Fruit fly (Drosophila melanogaster) whole organism, embryonic: ENCODE measurements around the gene CycC.

ENCODE experiments used
- Aef1 ChIP-seq: fragments of 200-800 bp; sonication (Bioruptor generic); IDR thresholded peaks from 3 replicates; pipeline ENCODE4 v1.3.6; 2022; ENCODE audit warnings: missing biosample characterization, missing genetic modification characterization
- Antp ChIP-seq: fragments of 200-800 bp; sonication (Bioruptor generic); optimal IDR thresholded peaks from 3 replicates; lab custom pipeline; 2016; ENCODE audit warnings: missing biosample characterization, missing genetic modification characterization
- BEAF-32 ChIP-seq: fragments of 200-800 bp; sonication (Bioruptor generic); optimal IDR thresholded peaks from 3 replicates; lab custom pipeline; 2017; ENCODE audit warnings: missing biosample characterization, missing genetic modification characterization, mild to moderate bottlenecking, moderate library complexity, missing genetic modification reagents
- Bgb ChIP-seq: fragments of 200-800 bp; sonication (Bioruptor generic); IDR thresholded peaks from 2 replicates; pipeline ENCODE4 v1.3.6; 2022; ENCODE audit warnings: missing biosample characterization, missing genetic modification characterization; ENCODE audit not compliant: partially characterized antibody
- CG10209 ChIP-seq: fragments of 200-800 bp; sonication (Bioruptor generic); optimal IDR thresholded peaks from 3 replicates; lab custom pipeline; 2017; ENCODE audit warnings: missing biosample characterization, mild to moderate bottlenecking, missing genetic modification characterization, missing genetic modification reagents
- CG14710 ChIP-seq: fragments of 200-800 bp; sonication (Bioruptor generic); optimal IDR thresholded peaks from 3 replicates; lab custom pipeline; 2019; ENCODE audit warnings: missing biosample characterization, mild to moderate bottlenecking, missing genetic modification characterization, moderate library complexity
- CG14965 ChIP-seq: fragments of 200-800 bp; sonication (Bioruptor generic); optimal IDR thresholded peaks from 2 replicates; lab custom pipeline; 2016; ENCODE audit warnings: missing biosample characterization, missing genetic modification characterization, borderline replicate concordance
- CG15601 ChIP-seq: fragments of 200-800 bp; sonication (Bioruptor generic); optimal IDR thresholded peaks from 3 replicates; lab custom pipeline; 2019; ENCODE audit warnings: missing biosample characterization, mild to moderate bottlenecking, missing genetic modification characterization, moderate library complexity
- CG16779 ChIP-seq: fragments of 200-800 bp; sonication (Bioruptor generic); IDR thresholded peaks from 2 replicates; pipeline ENCODE4 v1.3.6; 2022; ENCODE audit warnings: missing biosample characterization, missing genetic modification characterization
- CG16815 ChIP-seq: fragments of 200-800 bp; sonication (Bioruptor generic); optimal IDR thresholded peaks from 3 replicates; lab custom pipeline; 2017; ENCODE audit warnings: missing biosample characterization, mild to moderate bottlenecking, missing genetic modification characterization
- CG16863 ChIP-seq: fragments of 200-800 bp; sonication (Bioruptor generic); optimal IDR thresholded peaks from 3 replicates; lab custom pipeline; 2016; ENCODE audit warnings: missing biosample characterization, missing genetic modification characterization
- CG17361 ChIP-seq: fragments of 200-800 bp; sonication (Bioruptor generic); IDR thresholded peaks from 3 replicates; pipeline ENCODE4 v1.3.6; 2022; ENCODE audit warnings: missing biosample characterization, missing genetic modification characterization
- CG2199 ChIP-seq: fragments of 200-800 bp; sonication (Bioruptor generic); IDR thresholded peaks from 3 replicates; pipeline ENCODE4 v1.3.6; 2022; ENCODE audit warnings: missing biosample characterization, missing genetic modification characterization
- CG30403 ChIP-seq: fragments of 200-800 bp; sonication (Bioruptor generic); optimal IDR thresholded peaks from 3 replicates; lab custom pipeline; 2016; ENCODE audit warnings: missing biosample characterization, missing genetic modification characterization
- CG32772 ChIP-seq: fragments of 200-800 bp; sonication (Bioruptor generic); IDR thresholded peaks from 2 replicates; pipeline ENCODE4 v1.3.6; 2022; ENCODE audit warnings: missing biosample characterization, missing genetic modification characterization
- CG3281 ChIP-seq: fragments of 200-800 bp; sonication (Bioruptor generic); optimal IDR thresholded peaks from 3 replicates; lab custom pipeline; 2017; ENCODE audit warnings: missing biosample characterization, mild to moderate bottlenecking, missing genetic modification characterization
- CG33557 ChIP-seq: fragments of 200-800 bp; sonication (Bioruptor generic); optimal IDR thresholded peaks from 2 replicates; lab custom pipeline; 2019; ENCODE audit warnings: missing biosample characterization, mild to moderate bottlenecking, missing genetic modification characterization, moderate library complexity
- CG3838 ChIP-seq: fragments of 200-800 bp; sonication (Bioruptor generic); optimal IDR thresholded peaks from 3 replicates; lab custom pipeline; 2016; ENCODE audit warnings: missing biosample characterization, missing genetic modification characterization
- CG6272 ChIP-seq: fragments of 200-800 bp; sonication (Bioruptor generic); IDR thresholded peaks from 2 replicates; pipeline ENCODE4 v1.3.6; 2022; ENCODE audit warnings: missing biosample characterization, missing genetic modification characterization
- CG7372 ChIP-seq: fragments of 200-800 bp; sonication (Bioruptor generic); IDR thresholded peaks from 2 replicates; pipeline ENCODE4 v1.3.6; 2022; ENCODE audit warnings: missing biosample characterization, missing genetic modification characterization
- CG8089 ChIP-seq: fragments of 200-800 bp; sonication (Bioruptor generic); optimal IDR thresholded peaks from 3 replicates; lab custom pipeline; 2016; ENCODE audit warnings: missing biosample characterization, missing genetic modification characterization
- CG8388 ChIP-seq: fragments of 200-800 bp; sonication (Bioruptor generic); optimal IDR thresholded peaks from 2 replicates; lab custom pipeline; 2019; ENCODE audit warnings: missing biosample characterization, mild to moderate bottlenecking, missing genetic modification characterization, moderate library complexity
- CG9727 ChIP-seq: fragments of 200-800 bp; sonication (Bioruptor generic); optimal IDR thresholded peaks from 3 replicates; lab custom pipeline; 2017; ENCODE audit warnings: missing biosample characterization, mild to moderate bottlenecking, missing genetic modification characterization
- CHES-1-like ChIP-seq: fragments of 200-800 bp; sonication (Bioruptor generic); optimal IDR thresholded peaks from 2 replicates; lab custom pipeline; 2016; ENCODE audit warnings: missing biosample characterization, missing genetic modification characterization
- Dll ChIP-seq: fragments of 200-800 bp; sonication (Bioruptor generic); IDR thresholded peaks from 4 replicates; pipeline ENCODE4 v1.3.6; 2022; ENCODE audit warnings: missing biosample characterization, missing genetic modification characterization; ENCODE audit not compliant: partially characterized antibody
- ERR ChIP-seq: fragments of 200-800 bp; sonication (Bioruptor generic); optimal IDR thresholded peaks from 2 replicates; lab custom pipeline; 2016; ENCODE audit warnings: missing biosample characterization, missing genetic modification characterization
- Gsc ChIP-seq: fragments of 200-800 bp; sonication (Bioruptor generic); IDR thresholded peaks from 2 replicates; pipeline ENCODE4 v1.3.6; 2022; ENCODE audit warnings: missing biosample characterization, missing genetic modification characterization
- MTF-1 ChIP-seq: fragments of 200-800 bp; sonication (Bioruptor generic); optimal IDR thresholded peaks from 2 replicates; lab custom pipeline; 2018; ENCODE audit warnings: missing biosample characterization, mild to moderate bottlenecking, missing genetic modification characterization, borderline replicate concordance
- Oli ChIP-seq: fragments of 200-800 bp; sonication (Bioruptor generic); optimal IDR thresholded peaks from 2 replicates; lab custom pipeline; 2018; ENCODE audit warnings: missing biosample characterization, mild to moderate bottlenecking, missing genetic modification characterization, moderate library complexity
- Poxn ChIP-seq: fragments of 200-800 bp; sonication (Bioruptor generic); IDR thresholded peaks from 2 replicates; pipeline ENCODE4 v1.3.6; 2022; ENCODE audit warnings: missing biosample characterization, missing genetic modification characterization
- Ssrp ChIP-seq: fragments of 200-800 bp; sonication (Bioruptor generic); optimal IDR thresholded peaks from 2 replicates; lab custom pipeline; 2018; ENCODE audit warnings: missing biosample characterization, mild to moderate bottlenecking, missing genetic modification characterization, moderate library complexity
- ash1 ChIP-seq: fragments of 200-800 bp; sonication (Bioruptor generic); optimal IDR thresholded peaks from 2 replicates; lab custom pipeline; 2018; ENCODE audit warnings: missing biosample characterization, mild to moderate bottlenecking, missing genetic modification characterization
- bigmax ChIP-seq: fragments of 200-800 bp; sonication (Bioruptor generic); optimal IDR thresholded peaks from 2 replicates; lab custom pipeline; 2018; ENCODE audit warnings: missing biosample characterization, mild to moderate bottlenecking, missing genetic modification characterization
- chinmo ChIP-seq: fragments of 200-800 bp; sonication (Bioruptor generic); IDR thresholded peaks from 4 replicates; pipeline ENCODE4 v1.3.6; 2022; ENCODE audit warnings: missing biosample characterization, missing genetic modification characterization; ENCODE audit not compliant: partially characterized antibody
- croc ChIP-seq: fragments of 200-800 bp; sonication (Bioruptor generic); conservative IDR thresholded peaks from 3 replicates; pipeline ENCODE4 v1.3.6; 2022; ENCODE audit warnings: missing biosample characterization, missing genetic modification characterization
- cwo ChIP-seq: fragments of 200-800 bp; sonication (Bioruptor generic); optimal IDR thresholded peaks from 3 replicates; lab custom pipeline; 2017; ENCODE audit warnings: missing biosample characterization, missing genetic modification characterization, mild to moderate bottlenecking, moderate library complexity, missing genetic modification reagents
- eve ChIP-seq, 2 experiments: fragments of >200 bp; optimal IDR thresholded peaks; 2 replicates each; lab custom pipeline; 2017; ENCODE audit warnings: missing biosample characterization in 2 of 2, missing genetic modification characterization in 2 of 2
- fru ChIP-seq: fragments of >200 bp; optimal IDR thresholded peaks from 2 replicates; lab custom pipeline; 2017
- gfzf ChIP-seq: fragments of 200-800 bp; sonication (Bioruptor generic); optimal IDR thresholded peaks from 2 replicates; lab custom pipeline; 2016; ENCODE audit warnings: missing biosample characterization, mild to moderate bottlenecking, missing genetic modification characterization, moderate library complexity
- nom ChIP-seq: fragments of 200-800 bp; sonication (Bioruptor generic); optimal IDR thresholded peaks from 2 replicates; lab custom pipeline; 2017; ENCODE audit warnings: missing biosample characterization, missing genetic modification characterization, mild to moderate bottlenecking, moderate library complexity, missing genetic modification reagents
- ranshi ChIP-seq: fragments of 200-800 bp; sonication (Bioruptor generic); IDR thresholded peaks from 2 replicates; pipeline ENCODE4 v1.3.6; 2022; ENCODE audit warnings: missing biosample characterization, missing genetic modification characterization
- run ChIP-seq: fragments of 200-800 bp; sonication (Bioruptor generic); optimal IDR thresholded peaks from 3 replicates; lab custom pipeline; 2018; ENCODE audit warnings: missing biosample characterization, mild to moderate bottlenecking, missing genetic modification characterization
- stc ChIP-seq: fragments of 200-800 bp; sonication (Bioruptor generic); IDR thresholded peaks from 2 replicates; pipeline ENCODE4 v1.3.6; 2022; ENCODE audit warnings: missing biosample characterization, missing genetic modification characterization
- trem ChIP-seq: fragments of 200-800 bp; optimal IDR thresholded peaks from 3 replicates; lab custom pipeline; 2019; ENCODE audit warnings: missing biosample characterization, mild to moderate bottlenecking, missing genetic modification characterization, moderate library complexity
- ttk ChIP-seq: fragments of 200-800 bp; sonication (Bioruptor generic); IDR thresholded peaks from 2 replicates; pipeline ENCODE4 v2.1.2; 2022; ENCODE audit warnings: missing biosample characterization, missing genetic modification characterization
- wdn ChIP-seq: fragments of 200-800 bp; sonication (Bioruptor generic); IDR thresholded peaks from 2 replicates; pipeline ENCODE4 v1.3.6; 2022; ENCODE audit warnings: missing biosample characterization, missing genetic modification characterization
- zfh1 ChIP-seq: fragments of 200-800 bp; sonication (Bioruptor generic); IDR thresholded peaks from 3 replicates; pipeline ENCODE4 v1.3.6; 2022; ENCODE audit warnings: missing biosample characterization, missing genetic modification characterization
- zfh2 ChIP-seq: fragments of 200-800 bp; sonication (Bioruptor generic); optimal IDR thresholded peaks from 2 replicates; lab custom pipeline; 2016; ENCODE audit warnings: missing biosample characterization, missing genetic modification characterization

CycC gene

DNA sequence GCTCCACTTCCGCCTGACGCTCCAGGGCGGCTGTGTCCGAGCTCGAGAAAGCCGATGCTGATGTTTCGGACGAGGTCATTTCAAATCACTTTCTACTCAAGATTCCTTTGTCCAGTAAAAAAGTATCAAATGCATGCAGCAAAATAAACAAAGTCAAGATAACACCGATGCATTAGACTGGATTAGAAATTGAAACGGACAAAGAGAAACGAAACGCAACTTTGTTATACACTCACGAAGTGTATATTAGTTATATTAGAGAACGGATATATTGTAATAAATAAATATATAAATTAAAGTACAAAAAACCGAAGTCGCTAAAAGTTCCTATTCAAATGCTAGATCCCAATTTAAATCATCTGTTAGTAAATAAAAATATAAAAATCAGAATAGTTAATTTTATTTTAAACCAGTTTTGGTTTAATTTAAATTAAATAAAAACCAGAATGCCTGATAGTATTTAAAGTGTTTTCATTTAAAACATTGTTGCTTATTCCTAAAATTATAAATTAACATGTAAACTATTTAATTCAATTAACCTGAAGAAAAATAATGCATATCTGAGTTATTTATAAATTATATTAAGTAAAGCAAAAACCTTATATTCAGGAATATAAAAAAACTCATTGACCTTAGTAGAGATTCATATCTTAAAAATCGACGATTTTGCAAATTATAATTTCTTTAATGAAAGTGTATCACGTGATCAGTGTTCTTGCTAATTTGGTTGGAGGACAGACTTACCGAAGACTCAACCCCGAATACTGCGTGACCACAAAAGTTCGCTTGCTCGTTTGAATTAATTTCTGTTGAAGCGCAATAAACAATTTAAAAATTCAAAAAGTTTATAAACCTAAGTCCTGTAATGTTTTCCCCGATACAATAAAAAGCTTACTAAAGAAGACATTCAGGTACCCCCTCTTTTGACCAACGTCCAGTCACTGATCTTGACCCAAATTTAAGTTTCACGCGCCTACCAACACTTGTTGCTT is 4.1 kb upstream of the CycC start, which contains the start of gene Dph2 (continued):
- no peak for TF ChIP-seq CG3838 (GFP tag; lab: Kevin White, UChicago)
- TF ChIP-seq CG8388 (GFP tag; lab: Kevin White, UChicago) = peak; percentile 78
- peak; percentile 61 for TF ChIP-seq gfzf (GFP tag; lab: Kevin White, UChicago)
- no peak for TF ChIP-seq Poxn (GFP tag; lab: Robert Waterston, UW)
- TF ChIP-seq CG6272 (GFP tag; lab: Robert Waterston, UW) = no peak; the same call in 1 of the 2 replicates
- TF ChIP-seq cwo (GFP tag; lab: Kevin White, UChicago) = peak; percentile 59
- peak; percentile 55 for TF ChIP-seq run (tag; lab: Kevin White, UChicago)
- peak; percentile 27 for TF ChIP-seq CHES-1-like (GFP tag; lab: Kevin White, UChicago)
- TF ChIP-seq Antp = peak; percentile 35
- TF ChIP-seq CG16815 (GFP tag; lab: Kevin White, UChicago) = peak; percentile 18
- no peak for TF ChIP-seq CG16779 (GFP tag; lab: Robert Waterston, UW)
- peak; percentile 73 for TF ChIP-seq wdn (GFP tag; lab: Robert Waterston, UW)
- TF ChIP-seq CG9727 (GFP tag; lab: Kevin White, UChicago) = peak; percentile 64
- TF ChIP-seq CG17361 (GFP tag; lab: Robert Waterston, UW) = peak; percentile 93
- TF ChIP-seq Aef1 (GFP tag; lab: Robert Waterston, UW) = peak; percentile 83
- peak; percentile 48 for TF ChIP-seq CG10209 (GFP tag; lab: Kevin White, UChicago)
- no peak for TF ChIP-seq nom
- no peak for TF ChIP-seq CG8089 (GFP tag; lab: Kevin White, UChicago)
- TF ChIP-seq fru (lab: Kevin White, UChicago) = no peak
- peak; percentile 21 for TF ChIP-seq zfh2 (GFP tag; lab: Kevin White, UChicago)
- peak; percentile 79 for TF ChIP-seq Ssrp
- peak; percentile 51 for TF ChIP-seq CG3281
- TF ChIP-seq Bgb (GFP tag; lab: Robert Waterston, UW) = no peak
- peak; percentile 86 for TF ChIP-seq ranshi (GFP tag; lab: Robert Waterston, UW)
- peak; percentile 63 for TF ChIP-seq CG15601
- 0 out of 4 replicates have a peak, but pooled peaks have one; percentile 25 for TF ChIP-seq chinmo (GFP tag; lab: Robert Waterston, UW)
- TF ChIP-seq CG33557 (GFP tag; lab: Kevin White, UChicago) = peak; percentile 55
- TF ChIP-seq zfh1 (GFP tag; lab: Robert Waterston, UW) = peak; percentile 80
- no peak for TF ChIP-seq ash1 (GFP tag; lab: Kevin White, UChicago)
- peak; percentile 11 for TF ChIP-seq CG16863 (GFP tag; lab: Kevin White, UChicago)
- TF ChIP-seq CG14965 (GFP tag; lab: Kevin White, UChicago) = no peak
- peak; percentile 77 for TF ChIP-seq CG7372
- peak; percentile 75 for TF ChIP-seq CG32772
- TF ChIP-seq Oli = peak; percentile 63
- no peak for TF ChIP-seq CG2199 (GFP tag; lab: Robert Waterston, UW)
- peak; percentile 77 for TF ChIP-seq stc (GFP tag; lab: Robert Waterston, UW)
- TF ChIP-seq Gsc = no peak
- peak; percentile 54 for TF ChIP-seq CG30403
- TF ChIP-seq bigmax (GFP tag; lab: Kevin White, UChicago) = no peak
- peak; percentile 52 for TF ChIP-seq croc (GFP tag; lab: Robert Waterston, UW)
- TF ChIP-seq ttk (GFP tag; lab: Robert Waterston, UW) = peak; percentile 83
- TF ChIP-seq trem (tag; lab: Kevin White, UChicago) = peak; percentile 56
- peak; percentile 48 for TF ChIP-seq BEAF-32 (GFP tag; lab: Kevin White, UChicago)
- TF ChIP-seq Dll = no peak
- peak; percentile 77 for TF ChIP-seq CG14710 (tag; lab: Kevin White, UChicago)
- no peak for TF ChIP-seq eve (GFP tag; optimal IDR thresholded peaks at IDR 0.05; lab: Kevin White, UChicago)
- no peak for TF ChIP-seq ERR (GFP tag; lab: Kevin White, UChicago)
- peak; percentile 30 for TF ChIP-seq MTF-1
